Fruit fly (Drosophila melanogaster): ENCODE data around the gene Mkk4.

Mkk4 gene

dm6 chr3R:8650741-8651140, at the start of gene Mkk4, which contains the start of gene SLIRP2:
Mkk4 (minus strand) TSS chr3R:8650796.
SLIRP2 (plus strand) TSS chr3R:8651084.
- TF ChIP-seq CG17801 (GFP tag; optimal IDR thresholded peaks at IDR 0.05; ENCODE audit: partially characterized antibody), result peak; percentile 99

dm6 chr3R:8699230-8699629, 48.6 kb upstream of the Mkk4 start:
- no peak for TF ChIP-seq CG17801 (GFP tag; optimal IDR thresholded peaks at IDR 0.05; ENCODE audit: partially characterized antibody)

dm6 chr3R:8697772-8698259, 47.2 kb upstream of the Mkk4 start, which contains the start of gene hb:
hb (minus strand) TSS chr3R:8697822.
- TF ChIP-seq CG17801 (GFP tag; optimal IDR thresholded peaks at IDR 0.05; ENCODE audit: partially characterized antibody), result no peak

- TF ChIP-seq CG17801 (GFP tag; optimal IDR thresholded peaks at IDR 0.05; ENCODE audit: partially characterized antibody), result no peak
Observed at dm6 chr3R:8694110-8694826, 43.7 kb upstream of the Mkk4 start.

- no peak for TF ChIP-seq CG17801 (GFP tag; optimal IDR thresholded peaks at IDR 0.05; ENCODE audit: partially characterized antibody)
Observed at dm6 chr3R:8686446-8686845, 35.9 kb upstream of the Mkk4 start.

- no peak for TF ChIP-seq CG17801 (GFP tag; optimal IDR thresholded peaks at IDR 0.05; ENCODE audit: partially characterized antibody)
Observed at dm6 chr3R:8684328-8685177, 34.0 kb upstream of the Mkk4 start, which contains the start of gene CG44227. CG44227 (minus strand) TSS chr3R:8685176.

dm6 chr3R:8683280-8683679, 32.7 kb upstream of the Mkk4 start:
- no peak for TF ChIP-seq CG17801 (GFP tag; optimal IDR thresholded peaks at IDR 0.05; ENCODE audit: partially characterized antibody)

dm6 chr3R:8680611-8681010, 30.0 kb upstream of the Mkk4 start:
- TF ChIP-seq CG17801 (GFP tag; optimal IDR thresholded peaks at IDR 0.05; ENCODE audit: partially characterized antibody), result no peak

dm6 chr3R:8679934-8680333, 29.3 kb upstream of the Mkk4 start, which contains the start of gene CG33325:
CG33325 (minus strand) TSS chr3R:8680034.
- no peak for TF ChIP-seq CG17801 (GFP tag; optimal IDR thresholded peaks at IDR 0.05; ENCODE audit: partially characterized antibody)

- TF ChIP-seq CG17801 (GFP tag; optimal IDR thresholded peaks at IDR 0.05; ENCODE audit: partially characterized antibody), result peak; percentile 88
Observed at dm6 chr3R:8676560-8677000, 26.0 kb upstream of the Mkk4 start, which contains the start of the genes Unc50, CG11755 and CG8043. Unc50 (minus strand) TSS chr3R:8676613. CG11755 (plus strand) TSS chr3R:8676915. CG8043 (plus strand) TSS chr3R:8676915.

dm6 chr3R:8673803-8674234, 23.2 kb upstream of the Mkk4 start, which contains the start of gene mRpL19:
mRpL19 (plus strand) TSS chr3R:8674109.
- TF ChIP-seq CG17801 (GFP tag; optimal IDR thresholded peaks at IDR 0.05; ENCODE audit: partially characterized antibody), result peak; percentile 78

- peak; percentile 62 for TF ChIP-seq CG17801 (GFP tag; optimal IDR thresholded peaks at IDR 0.05; ENCODE audit: partially characterized antibody)
Observed at dm6 chr3R:8670529-8671491, 20.2 kb upstream of the Mkk4 start, which contains the start of gene p. p (minus strand) TSS chr3R:8670684.

dm6 chr3R:8669900-8670528, 19.4 kb upstream of the Mkk4 start:
- no peak for TF ChIP-seq CG17801 (GFP tag; optimal IDR thresholded peaks at IDR 0.05; ENCODE audit: partially characterized antibody)

All from ovary, adult (tissue).